Fruit fly (Drosophila melanogaster): ENCODE results near the gene wls.
A peak's percentile ranks its signal among the peaks of the same experiment; 100 is the strongest.

- TF ChIP-seq CG32121 (GFP tag; IDR thresholded peaks at IDR 0.05) (no peak; the same call in 1 of the 2 replicates), fd96Ca (GFP tag; IDR thresholded peaks at IDR 0.05) (no peak; the same call in 2 of the 3 replicates), CG34367 (tag; optimal IDR thresholded peaks at IDR 0.05) (peak; percentile 17), EcR (GFP tag; optimal IDR thresholded peaks at IDR 0.05) (no peak), CG8159 (tag; optimal IDR thresholded peaks at IDR 0.05) (no peak), CG10348 (GFP tag; IDR thresholded peaks at IDR 0.05) (no peak), CG13204 (GFP tag; optimal IDR thresholded peaks at IDR 0.05) (no peak), rn (GFP tag; IDR thresholded peaks at IDR 0.05) (no peak), CG17806 (tag; optimal IDR thresholded peaks at IDR 0.05) (no peak)
Observed at dm6 chr3L:11214406-11215243, 45.2 kb upstream of the wls start, which contains the start of gene CG42671.

Data from whole organism, pupa.